Worm (Caenorhabditis elegans) whole organism, L4 larva: ENCODE measurements around the gene lpr-5.
A peak's percentile ranks its signal among the peaks of the same experiment; 100 is the strongest.

Source experiments
- D1046.2 ChIP-seq: fragments of 200-800 bp; sonication (Bioruptor generic); IDR thresholded peaks from 2 replicates; pipeline ENCODE4 v1.3.6; 2022; ENCODE audit warnings: missing genetic modification characterization, missing compliant biosample characterization
- F10B5.3 ChIP-seq: sonication (generic microtip); optimal IDR thresholded peaks from 2 replicates; lab custom pipeline; 2016; ENCODE audit warnings: mild to moderate bottlenecking, missing genetic modification characterization, missing compliant biosample characterization
- F26F4.8 ChIP-seq: fragments of 200-800 bp; sonication (Bioruptor generic); conservative IDR thresholded peaks from 2 replicates; pipeline ENCODE4 v1.3.6; 2022; ENCODE audit warnings: missing genetic modification characterization, missing compliant biosample characterization
- F37D6.2 ChIP-seq: sonication (generic microtip); optimal IDR thresholded peaks from 2 replicates; lab custom pipeline; 2016; ENCODE audit warnings: mild to moderate bottlenecking, missing genetic modification characterization, missing compliant biosample characterization
- F49E8.2 ChIP-seq: sonication (generic microtip); optimal IDR thresholded peaks from 2 replicates; lab custom pipeline; 2016; ENCODE audit warnings: missing compliant biosample characterization, mild to moderate bottlenecking, missing genetic modification characterization, borderline replicate concordance
- T20F7.1 ChIP-seq: fragments of 200-800 bp; sonication (Bioruptor generic); optimal IDR thresholded peaks from 2 replicates; lab custom pipeline; 2018; ENCODE audit warnings: mild to moderate bottlenecking, missing genetic modification characterization, missing compliant biosample characterization
- ZK337.2 ChIP-seq: fragments of 200-800 bp; sonication (Bioruptor generic); IDR thresholded peaks from 2 replicates; pipeline ENCODE4 v1.3.6; 2022; ENCODE audit warnings: missing genetic modification reagents, missing genetic modification characterization, missing compliant biosample characterization
- ZK546.5 ChIP-seq, 2 experiments: sonication (generic microtip); optimal IDR thresholded peaks; 2 replicates each; lab custom pipeline; 2017; ENCODE audit warnings: missing biosample characterization in 2 of 2, missing genetic modification characterization in 2 of 2
- aha-1 ChIP-seq: fragments of 150-350 bp; peaks from one replicate; lab custom pipeline; 2014; ENCODE audit warnings: missing biosample characterization, missing genetic modification characterization
- aly-2 ChIP-seq: sonication (generic microtip); optimal IDR thresholded peaks from 2 replicates; lab custom pipeline; 2018; ENCODE audit warnings: missing biosample characterization, missing genetic modification characterization
- ceh-28 ChIP-seq: fragments of 150-350 bp; optimal IDR thresholded peaks from 2 replicates; lab custom pipeline; 2014; ENCODE audit warnings: missing biosample characterization, missing genetic modification reagents, missing genetic modification characterization
- ceh-32 ChIP-seq: sonication (generic microtip); optimal IDR thresholded peaks from 2 replicates; lab custom pipeline; 2016; ENCODE audit warnings: mild to moderate bottlenecking, missing genetic modification characterization, missing compliant biosample characterization; ENCODE audit not compliant: poor library complexity
- ceh-44 ChIP-seq: fragments of 200-800 bp; sonication (Bioruptor generic); IDR thresholded peaks from 2 replicates; pipeline ENCODE4 v1.3.6; 2022; ENCODE audit warnings: missing genetic modification reagents, missing genetic modification characterization, missing compliant biosample characterization
- ceh-62 ChIP-seq: sonication (generic microtip); optimal IDR thresholded peaks from 2 replicates; lab custom pipeline; 2017; ENCODE audit warnings: missing biosample characterization, missing genetic modification characterization
- ctbp-1 ChIP-seq: fragments of 200-800 bp; sonication (Bioruptor generic); IDR thresholded peaks from 2 replicates; pipeline ENCODE4 v1.3.6; 2022; ENCODE audit warnings: missing genetic modification reagents, missing genetic modification characterization, missing compliant biosample characterization
- daf-16 ChIP-seq, 3 experiments: sonication (generic microtip); optimal IDR thresholded peaks; 2 replicates each; lab custom pipeline; 2016 to 2017; ENCODE audit warnings: missing genetic modification characterization in 3 of 3, missing genetic modification reagents in 3 of 3, mild to moderate bottlenecking in 2 of 3, missing compliant biosample characterization in 2 of 3, missing biosample characterization in 1 of 3, moderate library complexity in 1 of 3
- daf-8 ChIP-seq: fragments of 200-800 bp; sonication (Bioruptor generic); IDR thresholded peaks from 2 replicates; pipeline ENCODE4 v1.3.6; 2022; ENCODE audit warnings: missing genetic modification characterization, missing compliant biosample characterization
- duxl-1 ChIP-seq: sonication (generic microtip); optimal IDR thresholded peaks from 2 replicates; lab custom pipeline; 2016; ENCODE audit warnings: mild to moderate bottlenecking, missing genetic modification characterization, moderate library complexity, missing compliant biosample characterization; ENCODE audit not compliant: poor library complexity
- dve-1 ChIP-seq: sonication (generic microtip); optimal IDR thresholded peaks from 2 replicates; lab custom pipeline; 2017; ENCODE audit warnings: antibody characterized with exemption, mild to moderate bottlenecking, missing genetic modification characterization, missing compliant biosample characterization; ENCODE audit not compliant: insufficient read depth
- fkh-10 ChIP-seq: fragments of 150-350 bp; optimal IDR thresholded peaks from 2 replicates; lab custom pipeline; 2014; ENCODE audit warnings: missing biosample characterization, missing genetic modification reagents, missing genetic modification characterization
- hif-1 ChIP-seq, 2 experiments: sonication (generic microtip); optimal IDR thresholded peaks; 2 replicates each; lab custom pipeline; 2016 to 2017; ENCODE audit warnings: missing compliant biosample characterization in 2 of 2, missing genetic modification characterization in 2 of 2, missing genetic modification reagents in 2 of 2, missing genotype in 2 of 2, mild to moderate bottlenecking in 1 of 2
- hlh-11 ChIP-seq: fragments of 200-800 bp; sonication (Bioruptor generic); optimal IDR thresholded peaks from 2 replicates; lab custom pipeline; 2018; ENCODE audit warnings: mild to moderate bottlenecking, missing genetic modification characterization, missing compliant biosample characterization
- hlh-30 ChIP-seq: sonication (generic microtip); optimal IDR thresholded peaks from 2 replicates; lab custom pipeline; 2017; ENCODE audit warnings: antibody characterized with exemption, mild to moderate bottlenecking, missing genetic modification characterization, missing compliant biosample characterization; ENCODE audit not compliant: insufficient read depth
- hmg-1.1 ChIP-seq: fragments of 200-800 bp; sonication (Bioruptor generic); IDR thresholded peaks from 2 replicates; pipeline ENCODE4 v1.3.6; 2022; ENCODE audit warnings: missing genetic modification reagents, missing genetic modification characterization, missing compliant biosample characterization
- lin-13 ChIP-seq: fragments of 150-350 bp; optimal IDR thresholded peaks from 2 replicates; lab custom pipeline; 2014; ENCODE audit warnings: missing biosample characterization, missing genetic modification reagents, missing genetic modification characterization
- lin-15B ChIP-seq: fragments of 150-350 bp; sonication (generic microtip); optimal IDR thresholded peaks from 3 replicates; lab custom pipeline; 2014; ENCODE audit warnings: missing biosample characterization, missing genetic modification characterization
- lir-3 ChIP-seq: sonication (generic microtip); optimal IDR thresholded peaks from 2 replicates; lab custom pipeline; 2016; ENCODE audit warnings: mild to moderate bottlenecking, missing genetic modification characterization, missing compliant biosample characterization
- madf-5 ChIP-seq, 2 experiments: fragments of 200-800 bp; sonication (Bioruptor generic); IDR thresholded peaks; 2 replicates each; pipeline ENCODE4 v1.3.6; 2022; ENCODE audit warnings: missing compliant biosample characterization in 2 of 2, missing genetic modification characterization in 2 of 2
- mdt-29 ChIP-seq: fragments of 200-800 bp; sonication (Bioruptor generic); IDR thresholded peaks from 2 replicates; pipeline ENCODE4 v1.3.6; 2022; ENCODE audit warnings: missing genetic modification reagents, missing genetic modification characterization, missing compliant biosample characterization
- mes-2 ChIP-seq: sonication (generic microtip); optimal IDR thresholded peaks from 2 replicates; lab custom pipeline; 2016; ENCODE audit warnings: missing genotype, mild to moderate bottlenecking, missing genetic modification characterization, missing compliant biosample characterization; ENCODE audit not compliant: poor library complexity, severe bottlenecking
- mxl-3 ChIP-seq: fragments of 200-800 bp; sonication (Bioruptor generic); optimal IDR thresholded peaks from 2 replicates; lab custom pipeline; 2018; ENCODE audit warnings: mild to moderate bottlenecking, missing genetic modification characterization, missing compliant biosample characterization
- nhr-10 ChIP-seq: fragments of 150-350 bp; optimal IDR thresholded peaks from 2 replicates; lab custom pipeline; 2014; ENCODE audit warnings: missing biosample characterization, missing genetic modification characterization
- nhr-11 ChIP-seq: fragments of 150-350 bp; optimal IDR thresholded peaks from 2 replicates; lab custom pipeline; 2014; ENCODE audit warnings: missing biosample characterization, missing genetic modification characterization
- nhr-237 ChIP-seq: sonication (generic microtip); optimal IDR thresholded peaks from 2 replicates; lab custom pipeline; 2017; ENCODE audit warnings: missing biosample characterization, missing genetic modification characterization
- nhr-76 ChIP-seq: fragments of 150-350 bp; optimal IDR thresholded peaks from 2 replicates; lab custom pipeline; 2014; ENCODE audit warnings: missing biosample characterization, missing genetic modification characterization
- rbr-2 ChIP-seq: sonication (generic microtip); optimal IDR thresholded peaks from 2 replicates; lab custom pipeline; 2016; ENCODE audit warnings: missing genotype, missing genetic modification characterization, missing compliant biosample characterization
- saeg-2 ChIP-seq: fragments of 200-800 bp; sonication (Bioruptor generic); IDR thresholded peaks from 2 replicates; pipeline ENCODE4 v1.3.6; 2022; ENCODE audit warnings: missing genetic modification reagents, missing genetic modification characterization, missing compliant biosample characterization
- set-16 ChIP-seq: fragments of 200-800 bp; sonication (Bioruptor generic); IDR thresholded peaks from 2 replicates; pipeline ENCODE4 v1.3.6; 2022; ENCODE audit warnings: missing genetic modification reagents, missing genetic modification characterization, missing compliant biosample characterization
- skn-1 ChIP-seq: fragments of 150-350 bp; optimal IDR thresholded peaks from 2 replicates; lab custom pipeline; 2014; ENCODE audit warnings: missing biosample characterization, missing genetic modification characterization
- unc-62 ChIP-seq, 3 experiments: fragments of 150-350 bp in 1 of 3; sonication (generic microtip); optimal IDR thresholded peaks in 2 of 3; peaks in 1 of 3; 1 replicate in 1 of 3; 2 replicates in 2 of 3; lab custom pipeline; 2014 to 2017; ENCODE audit warnings: missing biosample characterization in 3 of 3, missing genetic modification characterization in 3 of 3, missing genetic modification reagents in 3 of 3, missing genotype in 1 of 3

lpr-5 gene

DNA sequence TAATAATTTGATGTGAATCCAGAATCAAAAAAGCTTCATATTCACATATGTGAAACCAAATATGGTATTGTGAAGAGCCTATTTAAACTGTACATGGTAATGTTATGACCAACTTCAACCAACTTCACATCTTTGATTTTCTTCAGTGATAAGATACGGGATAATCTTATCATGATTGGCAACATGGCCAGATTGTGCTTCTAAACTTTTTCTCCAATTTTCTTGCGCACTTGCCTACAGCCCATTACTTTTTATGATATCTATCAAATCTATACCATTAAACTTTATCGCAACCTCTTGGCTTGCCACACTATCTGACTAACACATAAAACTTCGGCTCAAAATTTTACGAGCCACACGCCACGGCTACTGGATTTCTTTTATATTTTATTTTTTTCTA, 29.5 kb upstream of the lpr-5 start:
- TF ChIP-seq F37D6.2 (tag; lab: Kevin White, UChicago) (no peak), lir-3 (no peak), T20F7.1 (no peak), F49E8.2 (tag; lab: Kevin White, UChicago) (no peak), madf-5 (GFP tag; IDR thresholded peaks at IDR 0.05; lab: Robert Waterston, UW) (no peak), mes-2 (no peak), unc-62 (GFP tag; optimal IDR thresholded peaks at IDR 0.05 in 1 of 2; lab: Kevin White, UChicago) (no peak), unc-62 (tag; optimal IDR thresholded peaks at IDR 0.05; lab: Kevin White, UChicago) (no peak), skn-1 (tag; lab: Kevin White, UChicago) (no peak)

DNA sequence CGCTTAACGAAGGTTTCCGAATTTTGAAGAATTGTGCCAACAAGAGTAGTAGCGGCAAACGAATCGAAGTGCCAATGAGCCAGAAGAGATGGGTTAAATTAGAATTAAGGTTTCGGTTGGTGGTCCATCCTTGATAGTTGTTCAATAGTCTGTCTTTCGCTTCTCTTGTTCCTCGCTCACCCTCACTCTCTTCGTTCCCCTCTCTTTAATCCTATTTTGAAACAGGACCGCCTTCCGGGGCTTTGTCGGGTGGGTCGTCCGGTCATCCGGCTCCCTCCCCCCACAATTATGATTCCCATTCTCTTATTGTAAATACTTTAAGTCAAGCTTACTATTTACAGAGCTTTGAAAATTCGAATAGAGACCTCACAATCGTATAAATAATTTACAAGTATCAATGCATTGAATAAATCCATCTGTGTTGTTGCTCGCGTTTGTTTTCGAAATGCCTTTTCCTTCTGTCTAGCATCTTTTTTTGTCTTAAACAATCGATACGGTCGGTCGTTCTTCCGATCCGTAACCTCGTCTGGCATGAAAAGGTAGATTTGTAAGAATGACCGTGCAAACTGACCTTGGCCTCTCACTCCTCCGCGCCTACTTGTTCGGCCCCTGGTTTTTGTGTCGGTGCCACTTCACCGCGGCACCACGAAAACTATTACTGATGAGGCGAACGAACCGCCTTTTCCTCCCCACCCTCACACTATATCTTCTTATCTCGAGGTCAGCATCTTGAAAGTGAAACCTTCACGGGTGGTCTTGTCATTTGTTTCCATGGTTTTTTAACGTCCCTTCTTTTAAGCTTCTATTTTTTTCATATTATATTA, 28.6 kb upstream of the lpr-5 start:
- no peak for TF ChIP-seq ceh-28 (tag; lab: Kevin White, UChicago)
- TF ChIP-seq lin-15B: no peak
- no peak for TF ChIP-seq ZK546.5 (tag; optimal IDR thresholded peaks at IDR 0.05; lab: Kevin White, UChicago)
- TF ChIP-seq ceh-44 (GFP tag; lab: Robert Waterston, UW): no peak
- TF ChIP-seq ctbp-1 (GFP tag; lab: Robert Waterston, UW): no peak
- TF ChIP-seq unc-62 (GFP tag; optimal IDR thresholded peaks at IDR 0.05 in 1 of 2; lab: Kevin White, UChicago): peak in 1 of 2 experiments; percentile 38
- no peak for TF ChIP-seq unc-62 (tag; optimal IDR thresholded peaks at IDR 0.05; lab: Kevin White, UChicago)
- peak; percentile 93 for TF ChIP-seq aha-1 (tag; lab: Kevin White, UChicago)
- TF ChIP-seq mxl-3 (GFP tag; lab: Kevin White, UChicago): no peak
- TF ChIP-seq ceh-62 (tag; lab: Kevin White, UChicago): no peak
- no peak for TF ChIP-seq T20F7.1
- TF ChIP-seq mes-2: no peak
- TF ChIP-seq lin-13 (GFP tag; lab: Kevin White, UChicago): no peak
- no peak for TF ChIP-seq aly-2 (tag; lab: Kevin White, UChicago)
- no peak for TF ChIP-seq F37D6.2 (tag; lab: Kevin White, UChicago)
- TF ChIP-seq nhr-11: no peak
- no peak for TF ChIP-seq set-16 (GFP tag; lab: Robert Waterston, UW)
- no peak for TF ChIP-seq daf-8 (GFP tag; lab: Robert Waterston, UW)
- no peak for TF ChIP-seq mdt-29 (GFP tag; lab: Robert Waterston, UW)

DNA sequence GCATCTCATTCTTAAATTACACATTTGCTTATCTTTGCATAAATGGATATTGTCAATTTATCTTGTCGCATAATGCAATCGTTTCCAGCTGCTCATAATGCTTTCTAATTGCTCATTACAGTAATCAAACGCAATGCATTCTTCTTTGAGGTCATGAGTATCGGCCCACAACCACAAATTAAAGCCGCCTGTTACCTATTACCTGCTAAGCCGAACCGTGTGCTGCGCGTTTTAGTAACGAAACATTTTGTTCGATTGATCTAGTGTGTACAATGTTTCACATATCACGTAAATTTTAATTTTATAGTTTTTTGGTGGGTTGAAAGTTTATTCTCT, 28.0 kb upstream of the lpr-5 start:
- TF ChIP-seq nhr-76 (tag; lab: Kevin White, UChicago) (no peak), D1046.2 (GFP tag; lab: Robert Waterston, UW) (no peak), rbr-2 (tag; lab: Kevin White, UChicago) (no peak), ctbp-1 (GFP tag; lab: Robert Waterston, UW) (no peak), daf-16 (GFP tag; optimal IDR thresholded peaks at IDR 0.05; lab: Kevin White, UChicago) (no peak), daf-16 (tag; optimal IDR thresholded peaks at IDR 0.05; lab: Kevin White, UChicago) (no peak), unc-62 (GFP tag; optimal IDR thresholded peaks at IDR 0.05 in 1 of 2; lab: Kevin White, UChicago) (peak in 1 of 2 experiments; percentile 51), unc-62 (tag; optimal IDR thresholded peaks at IDR 0.05; lab: Kevin White, UChicago) (no peak), nhr-237 (tag; lab: Kevin White, UChicago) (no peak), mes-2 (no peak), duxl-1 (tag; lab: Kevin White, UChicago) (no peak), aha-1 (tag; lab: Kevin White, UChicago) (peak; percentile 64), lin-15B (no peak), ZK337.2 (GFP tag; lab: Robert Waterston, UW) (no peak), hmg-1.1 (GFP tag; lab: Robert Waterston, UW) (no peak), F10B5.3 (tag; lab: Kevin White, UChicago) (no peak)
- TF ChIP-seq, all 104 proteins: peak for 2

DNA sequence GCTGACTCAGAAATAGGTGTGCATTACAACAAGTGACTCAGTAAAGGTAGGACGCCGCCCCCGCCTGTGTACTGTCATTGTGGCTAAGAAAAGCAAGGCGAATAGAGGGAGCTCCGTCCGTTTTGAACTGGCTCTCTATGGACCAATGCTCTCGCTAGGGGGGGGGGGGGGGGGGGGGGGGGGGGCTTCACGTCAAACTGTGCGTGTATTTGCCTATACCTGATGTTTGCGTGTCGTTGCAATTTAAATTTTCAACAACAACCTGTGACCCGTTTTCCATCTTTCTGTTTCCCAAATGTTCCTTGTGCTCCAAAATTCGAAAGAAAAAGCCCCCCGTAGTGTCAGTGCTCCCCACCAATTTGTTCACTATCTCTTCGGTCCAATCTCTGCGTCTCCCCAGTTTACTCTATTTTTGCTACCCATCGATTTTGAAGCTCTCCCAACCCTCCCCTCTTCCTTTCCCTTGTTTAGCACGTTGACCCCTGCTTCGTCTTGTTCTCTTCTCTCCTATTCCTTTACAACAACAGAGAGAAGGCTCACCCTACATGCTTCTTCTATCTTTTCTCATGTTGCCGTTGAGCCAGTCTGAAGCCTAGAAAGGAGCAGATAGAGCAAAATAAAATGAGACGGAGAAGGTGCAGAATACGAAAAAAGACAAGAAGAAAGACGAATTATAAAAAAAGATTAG, 27.3 kb upstream of the lpr-5 start:
- TF ChIP-seq mes-2: peak; percentile 38
- no peak for TF ChIP-seq nhr-10 (tag; lab: Kevin White, UChicago)
- TF ChIP-seq hlh-11 (tag; lab: Kevin White, UChicago): peak; percentile 30
- TF ChIP-seq saeg-2 (GFP tag; lab: Robert Waterston, UW): no peak
- TF ChIP-seq daf-16 (GFP tag; optimal IDR thresholded peaks at IDR 0.05; lab: Kevin White, UChicago): no peak
- TF ChIP-seq daf-16 (tag; optimal IDR thresholded peaks at IDR 0.05; lab: Kevin White, UChicago): peak; percentile 73
- TF ChIP-seq dve-1: peak; percentile 59
- TF ChIP-seq F26F4.8 (GFP tag; lab: Robert Waterston, UW): no peak
- TF ChIP-seq hmg-1.1 (GFP tag; lab: Robert Waterston, UW): peak; percentile 54
- peak; percentile 10 for TF ChIP-seq F37D6.2 (tag; lab: Kevin White, UChicago)
- no peak for TF ChIP-seq ceh-32 (tag; lab: Kevin White, UChicago)
- TF ChIP-seq hlh-30: peak; percentile 16
- peak in 1 of 2 experiments; percentile 42 for TF ChIP-seq hif-1 (tag; optimal IDR thresholded peaks at IDR 0.05; lab: Kevin White, UChicago)
- no peak for TF ChIP-seq F49E8.2 (tag; lab: Kevin White, UChicago)
- peak; percentile 4 for TF ChIP-seq aha-1 (tag; lab: Kevin White, UChicago)
- peak; percentile 35 for TF ChIP-seq fkh-10 (GFP tag; lab: Kevin White, UChicago)
